Fruit fly (Drosophila melanogaster) whole organism, adult: ENCODE measurements around the gene CG7079.

Experiments
- CG11617 ChIP-seq: fragments of 200-800 bp; sonication (Bioruptor generic); optimal IDR thresholded peaks from 2 replicates; lab custom pipeline; 2017; ENCODE audit warnings: mild to moderate bottlenecking, missing biosample characterization, missing genetic modification reagents, missing genetic modification characterization
- CG1620 ChIP-seq: fragments of 200-800 bp; sonication (Bioruptor generic); optimal IDR thresholded peaks from 2 replicates; lab custom pipeline; 2016; ENCODE audit warnings: missing biosample characterization, missing genetic modification characterization
- CG33017 ChIP-seq: fragments of 200-800 bp; sonication (Bioruptor generic); optimal IDR thresholded peaks from 2 replicates; lab custom pipeline; 2018; ENCODE audit warnings: missing biosample characterization, mild to moderate bottlenecking, missing genetic modification characterization, moderate library complexity
- CG5204 ChIP-seq: fragments of 200-800 bp; sonication (Bioruptor generic); optimal IDR thresholded peaks from 2 replicates; lab custom pipeline; 2016; ENCODE audit warnings: missing biosample characterization, missing genetic modification characterization
- CG7101 ChIP-seq: fragments of 200-800 bp; sonication (Bioruptor generic); optimal IDR thresholded peaks from 2 replicates; lab custom pipeline; 2018; ENCODE audit warnings: missing biosample characterization, mild to moderate bottlenecking, missing genetic modification characterization, moderate library complexity
- Clk ChIP-seq: fragments of 200-800 bp; sonication (Bioruptor generic); optimal IDR thresholded peaks from 2 replicates; lab custom pipeline; 2017; ENCODE audit warnings: missing biosample characterization, missing genetic modification characterization
- Crg-1 ChIP-seq: fragments of 200-800 bp; sonication (Bioruptor generic); optimal IDR thresholded peaks from 2 replicates; lab custom pipeline; 2016; ENCODE audit warnings: missing biosample characterization, missing genetic modification characterization
- bab1 ChIP-seq: fragments of 200-800 bp; sonication (Bioruptor generic); optimal IDR thresholded peaks from 3 replicates; lab custom pipeline; 2019; ENCODE audit warnings: missing biosample characterization, mild to moderate bottlenecking, missing genetic modification characterization, moderate library complexity
- cic ChIP-seq: fragments of 200-800 bp; sonication (Bioruptor generic); optimal IDR thresholded peaks from 2 replicates; lab custom pipeline; 2017; ENCODE audit warnings: missing biosample characterization, mild to moderate bottlenecking, missing genetic modification characterization, moderate library complexity
- cnc ChIP-seq, 2 experiments: fragments of >200 bp; optimal IDR thresholded peaks; 2 replicates each; lab custom pipeline; 2017
- kay ChIP-seq: fragments of 200-800 bp; sonication (Bioruptor generic); peaks from one replicate; lab custom pipeline; 2016; ENCODE audit warnings: missing biosample characterization, missing genetic modification characterization, borderline replicate concordance
- ovo ChIP-seq: fragments of 200-800 bp; sonication (Bioruptor generic); optimal IDR thresholded peaks from 2 replicates; lab custom pipeline; 2016; ENCODE audit warnings: missing biosample characterization, missing genetic modification characterization
- pad ChIP-seq: fragments of 200-800 bp; sonication (Bioruptor generic); optimal IDR thresholded peaks from 3 replicates; lab custom pipeline; 2017; ENCODE audit warnings: missing biosample characterization, missing genetic modification characterization, mild to moderate bottlenecking, moderate library complexity, missing genetic modification reagents
- tj ChIP-seq: fragments of 200-800 bp; sonication (Bioruptor generic); optimal IDR thresholded peaks from 3 replicates; lab custom pipeline; 2017; ENCODE audit warnings: missing biosample characterization, mild to moderate bottlenecking, missing genetic modification characterization, moderate library complexity
- toe ChIP-seq: fragments of 200-800 bp; sonication (Bioruptor generic); optimal IDR thresholded peaks from 2 replicates; lab custom pipeline; 2016; ENCODE audit warnings: missing biosample characterization, missing genetic modification characterization

CG7079 gene

dm6 chr3R:21001123-21001522 lies 47.5 kb downstream of the CG7079 start:
- TF ChIP-seq Crg-1 (GFP tag; lab: Kevin White, UChicago): peak; percentile 4
- TF ChIP-seq CG1620 (GFP tag; lab: Kevin White, UChicago): no peak
- peak; percentile 17 for TF ChIP-seq cic (GFP tag; lab: Kevin White, UChicago)
- peak; percentile 78 for TF ChIP-seq kay (GFP tag; lab: Kevin White, UChicago)
- TF ChIP-seq CG11617 (GFP tag; lab: Kevin White, UChicago): peak; percentile 2
- TF ChIP-seq cnc (optimal IDR thresholded peaks at IDR 0.05; lab: Kevin White, UChicago): no peak
- no peak for TF ChIP-seq bab1 (GFP tag; lab: Kevin White, UChicago)
- TF ChIP-seq toe (GFP tag; lab: Kevin White, UChicago): no peak
- TF ChIP-seq CG33017 (tag; lab: Kevin White, UChicago): no peak

dm6 chr3R:20998319-20998718 lies 50.3 kb downstream of the CG7079 start:
- TF ChIP-seq CG5204 (GFP tag; lab: Kevin White, UChicago) (no peak), ovo (GFP tag; lab: Kevin White, UChicago) (no peak), pad (GFP tag; lab: Kevin White, UChicago) (no peak), Clk (GFP tag; lab: Kevin White, UChicago) (no peak), Crg-1 (GFP tag; lab: Kevin White, UChicago) (no peak), CG7101 (tag; lab: Kevin White, UChicago) (no peak), bab1 (GFP tag; lab: Kevin White, UChicago) (no peak), toe (GFP tag; lab: Kevin White, UChicago) (no peak), tj (GFP tag; lab: Kevin White, UChicago) (no peak)
